Fruit fly (Drosophila melanogaster) whole organism, embryonic: ENCODE results near the gene Targ2.

Source experiments
- Antp ChIP-seq: fragments of 200-800 bp; sonication (Bioruptor generic); optimal IDR thresholded peaks from 3 replicates; lab custom pipeline; 2016; ENCODE audit warnings: missing biosample characterization, missing genetic modification characterization
- Blimp-1 ChIP-seq: fragments of 200-800 bp; sonication (Bioruptor generic); optimal IDR thresholded peaks from 3 replicates; lab custom pipeline; 2018; ENCODE audit warnings: missing biosample characterization, missing genetic modification characterization, mild to moderate bottlenecking, moderate library complexity, missing genetic modification reagents
- BtbVII ChIP-seq: fragments of 200-800 bp; sonication (Bioruptor generic); optimal IDR thresholded peaks from 3 replicates; lab custom pipeline; 2017; ENCODE audit warnings: missing biosample characterization, mild to moderate bottlenecking, missing genetic modification characterization
- CG10147 ChIP-seq: fragments of 200-800 bp; sonication (Bioruptor generic); optimal IDR thresholded peaks from 2 replicates; lab custom pipeline; 2019; ENCODE audit warnings: missing biosample characterization, mild to moderate bottlenecking, missing genetic modification characterization, moderate library complexity
- CG13296 ChIP-seq: fragments of 200-800 bp; sonication (Bioruptor generic); optimal IDR thresholded peaks from 3 replicates; lab custom pipeline; 2018; ENCODE audit warnings: missing biosample characterization, mild to moderate bottlenecking, missing genetic modification characterization
- CG15696 ChIP-seq: fragments of 200-800 bp; sonication (Bioruptor generic); optimal IDR thresholded peaks from 2 replicates; lab custom pipeline; 2019; ENCODE audit warnings: missing biosample characterization, mild to moderate bottlenecking, missing genetic modification characterization, moderate library complexity
- CG1792 ChIP-seq: fragments of 200-800 bp; sonication (Bioruptor generic); optimal IDR thresholded peaks from 2 replicates; lab custom pipeline; 2016; ENCODE audit warnings: missing biosample characterization, missing genetic modification characterization
- CG2129 ChIP-seq: fragments of 200-800 bp; sonication (Bioruptor generic); IDR thresholded peaks from 2 replicates; pipeline ENCODE4 v1.3.6; 2022; ENCODE audit warnings: missing biosample characterization, missing genetic modification characterization; ENCODE audit not compliant: partially characterized antibody
- CG30403 ChIP-seq: fragments of 200-800 bp; sonication (Bioruptor generic); optimal IDR thresholded peaks from 3 replicates; lab custom pipeline; 2016; ENCODE audit warnings: missing biosample characterization, missing genetic modification characterization
- CG32767 ChIP-seq: fragments of 200-800 bp; sonication (Bioruptor generic); IDR thresholded peaks from 2 replicates; pipeline ENCODE4 v1.3.6; 2022; ENCODE audit warnings: missing biosample characterization, missing genetic modification characterization
- CG42726 ChIP-seq: fragments of 200-800 bp; sonication (Bioruptor generic); IDR thresholded peaks from 2 replicates; pipeline ENCODE4 v1.3.6; 2022; ENCODE audit warnings: missing biosample characterization, missing genetic modification characterization; ENCODE audit not compliant: partially characterized antibody
- CG43689 ChIP-seq: fragments of 200-800 bp; sonication (Bioruptor generic); IDR thresholded peaks from 2 replicates; pipeline ENCODE4 v1.3.6; 2022; ENCODE audit warnings: missing biosample characterization, missing genetic modification characterization
- CG4854 ChIP-seq: fragments of 200-800 bp; sonication (Bioruptor generic); optimal IDR thresholded peaks from 2 replicates; lab custom pipeline; 2016; ENCODE audit warnings: missing biosample characterization, missing genetic modification characterization, inconsistent platforms
- CG6175 ChIP-seq: fragments of 200-800 bp; sonication (Bioruptor generic); IDR thresholded peaks from 3 replicates; pipeline ENCODE4 v1.3.6; 2022; ENCODE audit warnings: missing biosample characterization, missing genetic modification characterization
- CG7372 ChIP-seq: fragments of 200-800 bp; sonication (Bioruptor generic); IDR thresholded peaks from 2 replicates; pipeline ENCODE4 v1.3.6; 2022; ENCODE audit warnings: missing biosample characterization, missing genetic modification characterization
- CG7839 ChIP-seq: fragments of 200-800 bp; sonication (Bioruptor generic); optimal IDR thresholded peaks from 3 replicates; lab custom pipeline; 2018; ENCODE audit warnings: missing biosample characterization, mild to moderate bottlenecking, missing genetic modification characterization, moderate library complexity
- CG8089 ChIP-seq: fragments of 200-800 bp; sonication (Bioruptor generic); optimal IDR thresholded peaks from 3 replicates; lab custom pipeline; 2016; ENCODE audit warnings: missing biosample characterization, missing genetic modification characterization
- CG9727 ChIP-seq: fragments of 200-800 bp; sonication (Bioruptor generic); optimal IDR thresholded peaks from 3 replicates; lab custom pipeline; 2017; ENCODE audit warnings: missing biosample characterization, mild to moderate bottlenecking, missing genetic modification characterization
- CTCF ChIP-seq: fragments of 200-800 bp; sonication (Bioruptor generic); optimal IDR thresholded peaks from 2 replicates; lab custom pipeline; 2017; ENCODE audit warnings: missing biosample characterization, mild to moderate bottlenecking, missing genetic modification characterization, moderate library complexity
- E2f1 ChIP-seq: fragments of 200-800 bp; sonication (Bioruptor generic); IDR thresholded peaks from 2 replicates; pipeline ENCODE4 v1.3.6; 2022; ENCODE audit warnings: missing biosample characterization, missing genetic modification characterization
- E2f2 ChIP-seq: fragments of 200-800 bp; sonication (Bioruptor generic); IDR thresholded peaks from 2 replicates; pipeline ENCODE4 v1.3.6; 2022; ENCODE audit warnings: missing biosample characterization, missing genetic modification characterization
- ERR ChIP-seq: fragments of 200-800 bp; sonication (Bioruptor generic); optimal IDR thresholded peaks from 2 replicates; lab custom pipeline; 2016; ENCODE audit warnings: missing biosample characterization, missing genetic modification characterization
- Gug ChIP-seq: fragments of 200-800 bp; sonication (Bioruptor generic); IDR thresholded peaks from 4 replicates; pipeline ENCODE4 v1.3.6; 2022; ENCODE audit warnings: missing biosample characterization, missing genetic modification characterization
- Hmr ChIP-seq: fragments of 200-800 bp; sonication (Bioruptor generic); optimal IDR thresholded peaks from 3 replicates; lab custom pipeline; 2017; ENCODE audit warnings: mild to moderate bottlenecking, missing biosample characterization, missing genetic modification reagents, missing genetic modification characterization
- Mad ChIP-seq: fragments of 200-800 bp; sonication (Bioruptor generic); optimal IDR thresholded peaks from 2 replicates; lab custom pipeline; 2016; ENCODE audit warnings: missing biosample characterization, missing genetic modification characterization
- NC2β ChIP-seq: fragments of 200-800 bp; sonication (Bioruptor generic); optimal IDR thresholded peaks from 2 replicates; lab custom pipeline; 2016; ENCODE audit warnings: missing biosample characterization, missing genetic modification characterization
- Poxn ChIP-seq: fragments of 200-800 bp; sonication (Bioruptor generic); IDR thresholded peaks from 2 replicates; pipeline ENCODE4 v1.3.6; 2022; ENCODE audit warnings: missing biosample characterization, missing genetic modification characterization
- Tbp ChIP-seq: fragments of >200 bp; optimal IDR thresholded peaks from 2 replicates; lab custom pipeline; 2018; ENCODE audit warnings: missing biosample characterization, missing genetic modification characterization
- Xrp1 ChIP-seq: fragments of 200-800 bp; sonication (Bioruptor generic); IDR thresholded peaks from 2 replicates; pipeline ENCODE4 v1.3.6; 2022; ENCODE audit warnings: missing biosample characterization, missing genetic modification characterization
- ac ChIP-seq: fragments of 200-800 bp; sonication (Bioruptor generic); optimal IDR thresholded peaks from 3 replicates; lab custom pipeline; 2017; ENCODE audit warnings: missing biosample characterization, mild to moderate bottlenecking, missing genetic modification characterization
- aop ChIP-seq: fragments of 200-800 bp; sonication (Bioruptor generic); IDR thresholded peaks from 2 replicates; pipeline ENCODE4 v1.3.6; 2022; ENCODE audit warnings: missing biosample characterization, missing genetic modification characterization
- ato ChIP-seq: fragments of 200-800 bp; sonication (Bioruptor generic); IDR thresholded peaks from 2 replicates; pipeline ENCODE4 v1.3.6; 2022; ENCODE audit warnings: missing biosample characterization, missing genetic modification characterization; ENCODE audit not compliant: partially characterized antibody
- az2 ChIP-seq: fragments of 200-800 bp; sonication (Bioruptor generic); optimal IDR thresholded peaks from 3 replicates; lab custom pipeline; 2016; ENCODE audit warnings: missing biosample characterization, missing genetic modification characterization
- dmrt99B ChIP-seq: fragments of 200-800 bp; sonication (Bioruptor generic); optimal IDR thresholded peaks from 2 replicates; lab custom pipeline; 2018; ENCODE audit warnings: missing biosample characterization, mild to moderate bottlenecking, missing genetic modification characterization, moderate library complexity
- en ChIP-seq: fragments of 200-800 bp; sonication (Bioruptor generic); optimal IDR thresholded peaks from 2 replicates; lab custom pipeline; 2016; ENCODE audit warnings: missing biosample characterization, missing genetic modification characterization
- gem ChIP-seq: fragments of 200-800 bp; sonication (Bioruptor generic); optimal IDR thresholded peaks from 2 replicates; lab custom pipeline; 2019; ENCODE audit warnings: missing biosample characterization, mild to moderate bottlenecking, missing genetic modification characterization, moderate library complexity
- grau ChIP-seq: fragments of 200-800 bp; optimal IDR thresholded peaks from 3 replicates; lab custom pipeline; 2019; ENCODE audit warnings: missing biosample characterization, mild to moderate bottlenecking, missing genetic modification characterization, moderate library complexity
- hth ChIP-seq: fragments of >200 bp; optimal IDR thresholded peaks from 2 replicates; lab custom pipeline; 2017; ENCODE audit warnings: inconsistent platforms
- ken ChIP-seq: fragments of 200-800 bp; sonication (Bioruptor generic); IDR thresholded peaks from 3 replicates; pipeline ENCODE4 v1.3.6; 2022; ENCODE audit warnings: missing biosample characterization, missing genetic modification characterization
- luna ChIP-seq: fragments of 200-800 bp; sonication (Bioruptor generic); optimal IDR thresholded peaks from 2 replicates; lab custom pipeline; 2016; ENCODE audit warnings: missing biosample characterization, missing genetic modification characterization
- nerfin-1 ChIP-seq: fragments of 200-800 bp; sonication (Bioruptor generic); optimal IDR thresholded peaks from 3 replicates; lab custom pipeline; 2019; ENCODE audit warnings: missing biosample characterization, mild to moderate bottlenecking, missing genetic modification characterization, moderate library complexity
- p53 ChIP-seq: fragments of 200-800 bp; sonication (Bioruptor generic); optimal IDR thresholded peaks from 2 replicates; lab custom pipeline; 2016; ENCODE audit warnings: missing biosample characterization, missing genetic modification characterization
- phol ChIP-seq: fragments of 200-800 bp; sonication (Bioruptor generic); optimal IDR thresholded peaks from 3 replicates; lab custom pipeline; 2018; ENCODE audit warnings: missing biosample characterization, mild to moderate bottlenecking, missing genetic modification characterization, moderate library complexity
- prd ChIP-seq, 3 experiments: fragments of >200 bp in 2 of 3; fragments of 200-800 bp in 1 of 3; sonication (Bioruptor generic) in 1 of 3; optimal IDR thresholded peaks in 2 of 3; IDR thresholded peaks in 1 of 3; 2 replicates in 2 of 3; 3 replicates in 1 of 3; pipeline versions ENCODE4 v1.3.6 to Lab custom; 2017 to 2022; ENCODE audit warnings: missing biosample characterization in 1 of 3, missing genetic modification characterization in 1 of 3
- ro ChIP-seq: fragments of 200-800 bp; sonication (Bioruptor generic); IDR thresholded peaks from 2 replicates; pipeline ENCODE4 v1.3.6; 2022; ENCODE audit warnings: missing biosample characterization, missing genetic modification characterization
- sima ChIP-seq: fragments of 200-800 bp; sonication (Bioruptor generic); optimal IDR thresholded peaks from 2 replicates; lab custom pipeline; 2016; ENCODE audit warnings: missing biosample characterization, missing genetic modification characterization
- sr ChIP-seq: fragments of 200-800 bp; sonication (Bioruptor generic); IDR thresholded peaks from 3 replicates; pipeline ENCODE4 v1.3.6; 2022; ENCODE audit warnings: missing biosample characterization, missing genetic modification characterization
- stwl ChIP-seq: fragments of 200-800 bp; sonication (Bioruptor generic); optimal IDR thresholded peaks from 3 replicates; lab custom pipeline; 2018; ENCODE audit warnings: missing biosample characterization, mild to moderate bottlenecking, missing genetic modification characterization, moderate library complexity
- sug ChIP-seq: fragments of 200-800 bp; optimal IDR thresholded peaks from 2 replicates; lab custom pipeline; 2019; ENCODE audit warnings: missing biosample characterization, mild to moderate bottlenecking, missing genetic modification characterization, moderate library complexity
- tio ChIP-seq: fragments of 200-800 bp; sonication (Bioruptor generic); optimal IDR thresholded peaks from 2 replicates; lab custom pipeline; 2017; ENCODE audit warnings: missing biosample characterization, missing genetic modification characterization, inconsistent platforms
- trh ChIP-seq: fragments of 200-800 bp; sonication (Bioruptor generic); optimal IDR thresholded peaks from 2 replicates; lab custom pipeline; 2016; ENCODE audit warnings: missing biosample characterization, missing genetic modification characterization
- vnd ChIP-seq: fragments of 200-800 bp; sonication (Bioruptor generic); IDR thresholded peaks from 3 replicates; pipeline ENCODE4 v1.3.6; 2022; ENCODE audit warnings: missing biosample characterization, missing genetic modification characterization; ENCODE audit not compliant: partially characterized antibody

Targ2 gene

DNA sequence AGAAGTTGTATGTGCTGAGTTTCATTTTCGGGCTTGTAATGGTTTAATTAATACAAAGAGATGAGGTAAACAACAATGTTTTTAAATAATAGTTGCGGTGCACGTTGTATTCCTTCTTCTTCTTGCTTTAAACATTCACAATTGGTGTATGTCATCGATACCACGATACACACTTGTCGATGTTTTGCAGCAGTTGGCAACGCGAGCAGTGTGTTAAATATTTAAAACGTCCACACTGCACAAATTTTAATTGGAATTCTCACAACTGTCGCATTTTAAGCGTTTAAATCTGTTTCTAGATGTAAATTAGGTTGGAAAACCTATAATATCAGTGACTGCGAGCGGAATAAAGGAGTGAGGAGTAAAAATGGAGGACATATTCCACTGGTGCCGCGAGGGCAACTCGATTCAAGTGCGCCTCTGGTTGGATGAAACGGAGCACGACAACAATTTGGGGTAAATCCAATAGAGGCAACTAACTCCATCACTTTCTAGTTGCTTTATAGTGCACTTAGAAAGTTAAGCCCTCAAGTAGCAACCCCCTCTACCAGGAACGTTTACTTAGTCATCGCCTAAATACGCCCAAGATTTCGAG is 13.8 kb upstream of the Targ2 start, which contains the start of the genes Trmt112 and Ilk (continued):
- TF ChIP-seq az2 (GFP tag; lab: Kevin White, UChicago) = no peak
- no peak for TF ChIP-seq CG13296 (GFP tag; lab: Kevin White, UChicago)
- TF ChIP-seq Poxn = no peak
- no peak for TF ChIP-seq ERR (GFP tag; lab: Kevin White, UChicago)
- TF ChIP-seq E2f2 (GFP tag; lab: Robert Waterston, UW) = peak; percentile 80
- no peak for TF ChIP-seq CG15696
- TF ChIP-seq phol (tag; lab: Kevin White, UChicago) = no peak
- TF ChIP-seq trh (GFP tag; lab: Kevin White, UChicago) = no peak
- TF ChIP-seq prd (optimal IDR thresholded peaks at IDR 0.05; lab: Kevin White, UChicago) = no peak
- TF ChIP-seq prd (GFP tag; IDR thresholded peaks at IDR 0.05; lab: Robert Waterston, UW) = no peak
- no peak for TF ChIP-seq CG43689 (GFP tag; lab: Robert Waterston, UW)
- TF ChIP-seq CG42726 (GFP tag; lab: Robert Waterston, UW) = peak; percentile 89
- TF ChIP-seq Xrp1 = no peak
- no peak for TF ChIP-seq CG7372
- no peak for TF ChIP-seq CG9727
- TF ChIP-seq Hmr (GFP tag; lab: Kevin White, UChicago) = no peak
- no peak for TF ChIP-seq CG32767
- no peak for TF ChIP-seq CG30403 (GFP tag; lab: Kevin White, UChicago)
- no peak for TF ChIP-seq Blimp-1 (GFP tag; lab: Kevin White, UChicago)
- TF ChIP-seq sima = no peak
- no peak for TF ChIP-seq gem (tag; lab: Kevin White, UChicago)
- TF ChIP-seq hth (lab: Kevin White, UChicago) = no peak
- TF ChIP-seq grau (tag; lab: Kevin White, UChicago) = no peak
- peak; percentile 84 for TF ChIP-seq vnd
- no peak for TF ChIP-seq ken
- TF ChIP-seq Gug (GFP tag; lab: Robert Waterston, UW) = no peak
- TF ChIP-seq CTCF = no peak
- TF ChIP-seq Antp = no peak
- TF ChIP-seq CG6175 (GFP tag; lab: Robert Waterston, UW) = no peak
- no peak for TF ChIP-seq Tbp (GFP tag; lab: Kevin White, UChicago)
- TF ChIP-seq BtbVII = no peak
- no peak for TF ChIP-seq sug
- TF ChIP-seq stwl (tag; lab: Kevin White, UChicago) = peak; percentile 90
- TF ChIP-seq CG10147 (GFP tag; lab: Kevin White, UChicago) = no peak
- no peak for TF ChIP-seq luna
- TF ChIP-seq CG1792 (GFP tag; lab: Kevin White, UChicago) = no peak
- TF ChIP-seq en (GFP tag; lab: Kevin White, UChicago) = no peak
- TF ChIP-seq NC2β (GFP tag; lab: Kevin White, UChicago) = no peak
- no peak for TF ChIP-seq aop (GFP tag; lab: Robert Waterston, UW)
- TF ChIP-seq dmrt99B (tag; lab: Kevin White, UChicago) = no peak
- TF ChIP-seq CG7839 = no peak
- no peak for TF ChIP-seq E2f1 (GFP tag; lab: Robert Waterston, UW)
- TF ChIP-seq ro (GFP tag; lab: Robert Waterston, UW) = no peak
- TF ChIP-seq sr (GFP tag; lab: Robert Waterston, UW) = no peak
- no peak for TF ChIP-seq tio (GFP tag; lab: Kevin White, UChicago)
- peak; percentile 15 for TF ChIP-seq p53 (GFP tag; lab: Kevin White, UChicago)
- no peak for TF ChIP-seq CG8089 (GFP tag; lab: Kevin White, UChicago)
- TF ChIP-seq CG2129 (GFP tag; lab: Robert Waterston, UW) = peak; percentile 33; the same call in 1 of the 2 replicates
- TF ChIP-seq ato = peak; percentile 85
- no peak for TF ChIP-seq nerfin-1 (tag; lab: Kevin White, UChicago)
- TF ChIP-seq ac = no peak
- TF ChIP-seq Mad = no peak
- peak; percentile 98 for TF ChIP-seq CG4854
